Worm (Caenorhabditis elegans): Measurements from ENCODE around the gene fbxb-51.

ce11 chrII:1537321-1537720 is 13.2 kb upstream of the fbxb-51 start, which contains the start of gene fbxb-42:
- TF ChIP-seq fos-1 (tag; optimal IDR thresholded peaks at IDR 0.05) (no peak), unc-39 (tag; optimal IDR thresholded peaks at IDR 0.05) (no peak), egl-27 (tag; optimal IDR thresholded peaks at IDR 0.05) (no peak), zag-1 (tag; optimal IDR thresholded peaks at IDR 0.05) (no peak), ama-1 (optimal IDR thresholded peaks at IDR 0.05) (no peak), unc-62 (GFP tag; optimal IDR thresholded peaks at IDR 0.05) (no peak), lin-13 (GFP tag; optimal IDR thresholded peaks at IDR 0.05) (no peak), elt-1 (tag; optimal IDR thresholded peaks at IDR 0.05) (no peak)

Data from whole organism, L2 larva.